Fruit fly (Drosophila melanogaster) whole organism, wandering third instar larva: ENCODE data around the gene CG42579.

Experiments
- Dfd ChIP-seq: fragments of >200 bp; optimal IDR thresholded peaks from 2 replicates; lab custom pipeline; 2017; ENCODE audit warnings: missing biosample characterization, missing genetic modification characterization
- Dif ChIP-seq: fragments of 200-275, 200-300 bp; sonication (Bioruptor generic); optimal IDR thresholded peaks from 2 replicates; lab custom pipeline; 2018; ENCODE audit warnings: missing biosample characterization, missing genetic modification characterization; ENCODE audit not compliant: partially characterized antibody
- HLH106 ChIP-seq: fragments of 200-800 bp; optimal IDR thresholded peaks from 3 replicates; lab custom pipeline; 2019; ENCODE audit warnings: missing biosample characterization, mild to moderate bottlenecking, missing genetic modification characterization, moderate library complexity
- Hr78 ChIP-seq: fragments of >200 bp; optimal IDR thresholded peaks from 2 replicates; lab custom pipeline; 2017; ENCODE audit warnings: missing biosample characterization, missing genetic modification characterization
- Jra ChIP-seq: sonication (Bioruptor generic); optimal IDR thresholded peaks from 2 replicates; lab custom pipeline; 2016; ENCODE audit warnings: missing biosample characterization, missing genetic modification characterization
- Mio ChIP-seq: sonication (Bioruptor generic); optimal IDR thresholded peaks from 2 replicates; lab custom pipeline; 2016; ENCODE audit warnings: missing biosample characterization, missing genetic modification characterization
- Rel ChIP-seq, 2 experiments: fragments of 200-800 bp; sonication (Bioruptor generic) in 1 of 2; optimal IDR thresholded peaks; 2 replicates in 1 of 2; 3 replicates in 1 of 2; lab custom pipeline; 2016 to 2019; ENCODE audit warnings: mild to moderate bottlenecking in 2 of 2, missing biosample characterization in 2 of 2, missing genetic modification characterization in 2 of 2, moderate library complexity in 1 of 2
- h ChIP-seq: fragments of 200-800 bp; sonication (Bioruptor generic); optimal IDR thresholded peaks from 3 replicates; lab custom pipeline; 2016; ENCODE audit warnings: missing biosample characterization, mild to moderate bottlenecking, missing genetic modification characterization
- pan ChIP-seq: fragments of >200 bp; optimal IDR thresholded peaks from 2 replicates; lab custom pipeline; 2017
- psq ChIP-seq: fragments of 200-800 bp; sonication (Bioruptor generic); optimal IDR thresholded peaks from 3 replicates; lab custom pipeline; 2017; ENCODE audit warnings: missing biosample characterization, mild to moderate bottlenecking, missing genetic modification characterization, moderate library complexity
- sv ChIP-seq: fragments of 200-800 bp; sonication (Bioruptor generic); optimal IDR thresholded peaks from 3 replicates; lab custom pipeline; 2016; ENCODE audit warnings: missing biosample characterization, missing genetic modification characterization
- tai ChIP-seq: sonication (Bioruptor generic); optimal IDR thresholded peaks from 2 replicates; lab custom pipeline; 2016; ENCODE audit warnings: missing biosample characterization, missing genetic modification characterization

- TF ChIP-seq Dif (no peak), Rel (GFP tag; optimal IDR thresholded peaks at IDR 0.05; lab: Kevin White, UChicago) (no peak), Rel (tag; optimal IDR thresholded peaks at IDR 0.05; lab: Kevin White, UChicago) (no peak), Mio (GFP tag; lab: Kevin White, UChicago) (no peak), Hr78 (GFP tag; lab: Kevin White, UChicago) (no peak), psq (GFP tag; lab: Kevin White, UChicago) (no peak), Jra (GFP tag; lab: Kevin White, UChicago) (no peak), Dfd (no peak), HLH106 (no peak), sv (GFP tag; lab: Kevin White, UChicago) (no peak), h (no peak), tai (GFP tag; lab: Kevin White, UChicago) (no peak), pan (lab: Kevin White, UChicago) (no peak)
Observed at dm6 chrX:20559582-20559981, 32.2 kb downstream of the CG42579 start.
